Worm (Caenorhabditis elegans) whole organism, L3 larva: ENCODE results near the gene F47F2.1.

Source experiments
- R02D3.7 ChIP-seq: fragments of 150-350 bp; optimal IDR thresholded peaks from 2 replicates; lab custom pipeline; 2014; ENCODE audit warnings: missing biosample characterization, missing genetic modification characterization
- ama-1 ChIP-seq: fragments of 150-350 bp; optimal IDR thresholded peaks from 2 replicates; lab custom pipeline; 2018
- ceh-82 ChIP-seq: fragments of 150-350 bp; optimal IDR thresholded peaks from 2 replicates; lab custom pipeline; 2014; ENCODE audit warnings: missing biosample characterization, missing genetic modification characterization
- ceh-9 ChIP-seq: sonication (generic microtip); optimal IDR thresholded peaks from 2 replicates; lab custom pipeline; 2018; ENCODE audit warnings: missing biosample characterization, missing genetic modification characterization
- lin-15B ChIP-seq: fragments of 150-350 bp; optimal IDR thresholded peaks from 2 replicates; lab custom pipeline; 2014; ENCODE audit warnings: missing biosample characterization, missing genetic modification characterization
- nhr-12 ChIP-seq: fragments of 150-350 bp; optimal IDR thresholded peaks from 2 replicates; lab custom pipeline; 2014; ENCODE audit warnings: missing biosample characterization, missing genetic modification characterization
- skn-1 ChIP-seq: fragments of 150-350 bp; optimal IDR thresholded peaks from 2 replicates; lab custom pipeline; 2014; ENCODE audit warnings: missing biosample characterization, missing genetic modification characterization
- snpc-4 ChIP-seq: fragments of 150-350 bp; optimal IDR thresholded peaks from 2 replicates; lab custom pipeline; 2014; ENCODE audit warnings: missing biosample characterization, missing genetic modification characterization

DNA sequence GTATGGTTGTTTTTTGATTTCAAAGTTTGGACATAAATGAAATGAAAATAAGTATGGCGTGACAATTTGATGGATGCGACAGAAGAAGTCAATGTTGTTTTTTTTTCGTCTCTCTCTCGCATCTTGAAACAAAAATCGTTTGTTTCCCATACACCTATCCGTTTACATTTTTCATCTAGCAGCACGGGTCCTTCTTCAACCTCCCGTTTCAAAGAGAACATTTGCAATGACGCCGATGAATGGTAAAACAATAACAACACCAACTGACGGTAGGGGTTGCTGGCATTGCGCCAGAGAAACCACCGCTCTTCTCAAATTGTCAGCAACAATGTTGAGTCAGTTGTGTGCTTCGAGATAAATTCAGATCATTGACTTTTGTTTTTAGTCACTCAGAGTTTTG is 39.2 kb upstream of the F47F2.1 start:
- no peak for TF ChIP-seq ama-1 (lab: Kevin White, UChicago)
- TF ChIP-seq lin-15B (tag; lab: Kevin White, UChicago) = no peak
- TF ChIP-seq snpc-4 = no peak
- no peak for TF ChIP-seq R02D3.7
- TF ChIP-seq skn-1 (tag; lab: Kevin White, UChicago) = no peak
- no peak for TF ChIP-seq ceh-82
- TF ChIP-seq nhr-12 (tag; lab: Kevin White, UChicago) = no peak
- TF ChIP-seq ceh-9 (tag; lab: Kevin White, UChicago) = no peak
